Worm (Caenorhabditis elegans) whole organism, L2 larva: Measurements from ENCODE around the gene C05C10.5.

ENCODE experiments used
- C34F6.9 ChIP-seq: fragments of 150-350 bp; optimal IDR thresholded peaks from 2 replicates; lab custom pipeline; 2014; ENCODE audit warnings: missing biosample characterization, missing genetic modification characterization
- F13H6.1 ChIP-seq: sonication (generic microtip); optimal IDR thresholded peaks from 2 replicates; lab custom pipeline; 2016; ENCODE audit warnings: missing genetic modification characterization, missing compliant biosample characterization
- R02D3.7 ChIP-seq: fragments of 150-350 bp; optimal IDR thresholded peaks from 2 replicates; lab custom pipeline; 2014; ENCODE audit warnings: missing biosample characterization, missing genetic modification characterization
- Y55F3AM.14 ChIP-seq: fragments of 200-800 bp; sonication (Bioruptor generic); optimal IDR thresholded peaks from 2 replicates; lab custom pipeline; 2018; ENCODE audit warnings: mild to moderate bottlenecking, missing genetic modification characterization, missing compliant biosample characterization
- alr-1 ChIP-seq: fragments of 150-350 bp; optimal IDR thresholded peaks from 2 replicates; lab custom pipeline; 2014; ENCODE audit warnings: missing biosample characterization, missing genetic modification characterization
- aly-2 ChIP-seq: fragments of 150-350 bp; optimal IDR thresholded peaks from 2 replicates; lab custom pipeline; 2014; ENCODE audit warnings: missing biosample characterization, missing genetic modification characterization
- ama-1 ChIP-seq: fragments of 150-350 bp; optimal IDR thresholded peaks from 2 replicates; lab custom pipeline; 2018; ENCODE audit warnings: inconsistent platforms
- blmp-1 ChIP-seq: sonication (generic microtip); optimal IDR thresholded peaks from 2 replicates; lab custom pipeline; 2017; ENCODE audit warnings: missing genetic modification characterization, mild to moderate bottlenecking, missing compliant biosample characterization, antibody characterized with exemption, moderate library complexity; ENCODE audit not compliant: insufficient read depth
- ceh-82 ChIP-seq: fragments of 150-350 bp; optimal IDR thresholded peaks from 2 replicates; lab custom pipeline; 2014; ENCODE audit warnings: missing biosample characterization, missing genetic modification characterization
- crh-2 ChIP-seq: sonication (generic microtip); optimal IDR thresholded peaks from 2 replicates; lab custom pipeline; 2017; ENCODE audit warnings: missing biosample characterization, missing genetic modification characterization
- egl-27 ChIP-seq: sonication (generic microtip); optimal IDR thresholded peaks from 3 replicates; lab custom pipeline; 2017; ENCODE audit warnings: missing biosample characterization, missing genetic modification reagents, missing genetic modification characterization
- elt-1 ChIP-seq: fragments of 150-350 bp; optimal IDR thresholded peaks from 2 replicates; lab custom pipeline; 2014; ENCODE audit warnings: missing biosample characterization, missing genetic modification characterization
- elt-3 ChIP-seq: sonication (generic microtip); optimal IDR thresholded peaks from 2 replicates; lab custom pipeline; 2017; ENCODE audit warnings: missing biosample characterization, missing genetic modification characterization
- fos-1 ChIP-seq: fragments of 150-350 bp; optimal IDR thresholded peaks from 2 replicates; lab custom pipeline; 2014; ENCODE audit warnings: missing biosample characterization, missing genetic modification characterization
- gmeb-1 ChIP-seq: fragments of 150-350 bp; optimal IDR thresholded peaks from 2 replicates; lab custom pipeline; 2014; ENCODE audit warnings: missing biosample characterization, missing genetic modification characterization
- lin-11 ChIP-seq: fragments of 150-350 bp; sonication (generic microtip); optimal IDR thresholded peaks from 2 replicates; lab custom pipeline; 2014; ENCODE audit warnings: missing biosample characterization, missing genetic modification characterization, inconsistent platforms, mixed read lengths
- lin-13 ChIP-seq: fragments of 150-350 bp; optimal IDR thresholded peaks from 2 replicates; lab custom pipeline; 2014; ENCODE audit warnings: missing biosample characterization, missing genetic modification reagents, missing genetic modification characterization
- lin-39 ChIP-seq: fragments of 150-350 bp; optimal IDR thresholded peaks from 2 replicates; lab custom pipeline; 2014; ENCODE audit warnings: missing biosample characterization, missing genetic modification reagents, missing genetic modification characterization
- lsy-2 ChIP-seq, 2 experiments: fragments of 150-350 bp in 1 of 2; sonication (generic microtip) in 1 of 2; optimal IDR thresholded peaks; 2 replicates each; lab custom pipeline; 2014 to 2017; ENCODE audit warnings: missing biosample characterization in 2 of 2, missing genetic modification characterization in 2 of 2
- mab-5 ChIP-seq: fragments of 150-350 bp; optimal IDR thresholded peaks from 2 replicates; lab custom pipeline; 2014; ENCODE audit warnings: missing biosample characterization, missing genetic modification characterization
- mbf-1 ChIP-seq: sonication (generic microtip); optimal IDR thresholded peaks from 2 replicates; lab custom pipeline; 2017; ENCODE audit warnings: missing biosample characterization, missing genetic modification characterization
- mdl-1 ChIP-seq, 2 experiments: fragments of 150-350 bp in 1 of 2; sonication (generic microtip) in 1 of 2; optimal IDR thresholded peaks; 2 replicates each; lab custom pipeline; 2017; ENCODE audit warnings: missing biosample characterization in 2 of 2, missing genetic modification characterization in 2 of 2
- nhr-10 ChIP-seq: sonication (generic microtip); optimal IDR thresholded peaks from 2 replicates; lab custom pipeline; 2017; ENCODE audit warnings: missing biosample characterization, missing genetic modification characterization
- nhr-11 ChIP-seq: fragments of 150-350 bp; optimal IDR thresholded peaks from 2 replicates; lab custom pipeline; 2014; ENCODE audit warnings: missing biosample characterization, missing genetic modification characterization
- nhr-12 ChIP-seq: fragments of 150-350 bp; optimal IDR thresholded peaks from 2 replicates; lab custom pipeline; 2014; ENCODE audit warnings: missing biosample characterization, missing genetic modification characterization
- nhr-129 ChIP-seq: fragments of 150-350 bp; optimal IDR thresholded peaks from 2 replicates; lab custom pipeline; 2014; ENCODE audit warnings: missing biosample characterization, missing genetic modification characterization
- nhr-21 ChIP-seq: fragments of 150-350 bp; optimal IDR thresholded peaks from 2 replicates; lab custom pipeline; 2014; ENCODE audit warnings: missing biosample characterization, missing genetic modification characterization
- nhr-23 ChIP-seq: fragments of 150-350 bp; optimal IDR thresholded peaks from 2 replicates; lab custom pipeline; 2014; ENCODE audit warnings: missing biosample characterization, missing genetic modification reagents, missing genetic modification characterization
- nhr-25 ChIP-seq: fragments of 150-350 bp; sonication (generic microtip); optimal IDR thresholded peaks from 3 replicates; lab custom pipeline; 2014; ENCODE audit warnings: missing biosample characterization, missing genetic modification characterization
- nhr-6 ChIP-seq: fragments of 150-350 bp; optimal IDR thresholded peaks from 2 replicates; lab custom pipeline; 2014; ENCODE audit warnings: missing biosample characterization, missing genetic modification characterization
- nhr-77 ChIP-seq: fragments of 150-350 bp; optimal IDR thresholded peaks from 2 replicates; lab custom pipeline; 2014; ENCODE audit warnings: missing biosample characterization, missing genetic modification characterization
- peb-1 ChIP-seq: fragments of 150-350 bp; optimal IDR thresholded peaks from 2 replicates; lab custom pipeline; 2014; ENCODE audit warnings: missing biosample characterization, missing genetic modification characterization
- sem-4 ChIP-seq: fragments of 150-350 bp; optimal IDR thresholded peaks from 2 replicates; lab custom pipeline; 2014; ENCODE audit warnings: missing biosample characterization, missing genetic modification reagents, missing genetic modification characterization
- skn-1 ChIP-seq: sonication (generic microtip); optimal IDR thresholded peaks from 2 replicates; lab custom pipeline; 2017; ENCODE audit warnings: missing biosample characterization, missing genetic modification characterization
- sma-3 ChIP-seq: sonication (generic microtip); optimal IDR thresholded peaks from 2 replicates; lab custom pipeline; 2016; ENCODE audit warnings: missing genetic modification reagents, missing genetic modification characterization, missing compliant biosample characterization
- sma-9 ChIP-seq, 2 experiments: fragments of 150-350 bp in 1 of 2; sonication (generic microtip) in 1 of 2; optimal IDR thresholded peaks; 2 replicates each; lab custom pipeline; 2014 to 2016; ENCODE audit warnings: missing genetic modification characterization in 2 of 2, mild to moderate bottlenecking in 1 of 2, missing biosample characterization in 1 of 2, missing compliant biosample characterization in 1 of 2, missing genetic modification reagents in 1 of 2, moderate library complexity in 1 of 2
- snpc-4 ChIP-seq: fragments of 150-350 bp; optimal IDR thresholded peaks from 2 replicates; lab custom pipeline; 2014; ENCODE audit warnings: missing biosample characterization, missing genetic modification characterization
- unc-39 ChIP-seq: fragments of 150-350 bp; optimal IDR thresholded peaks from 2 replicates; lab custom pipeline; 2014; ENCODE audit warnings: missing biosample characterization, missing genetic modification characterization
- unc-55 ChIP-seq: fragments of 150-350 bp; sonication (generic microtip); optimal IDR thresholded peaks from 3 replicates; lab custom pipeline; 2014; ENCODE audit warnings: missing biosample characterization, missing genetic modification reagents, missing genetic modification characterization
- unc-62 ChIP-seq: fragments of 150-350 bp; optimal IDR thresholded peaks from 2 replicates; lab custom pipeline; 2014; ENCODE audit warnings: missing biosample characterization, missing genetic modification reagents, missing genetic modification characterization
- zag-1 ChIP-seq: fragments of 150-350 bp; optimal IDR thresholded peaks from 2 replicates; lab custom pipeline; 2014; ENCODE audit warnings: missing biosample characterization, missing genetic modification characterization
- ztf-1 ChIP-seq: fragments of 200-800 bp; sonication (Bioruptor generic); conservative IDR thresholded peaks from 2 replicates; pipeline ENCODE4 v1.3.6; 2022; ENCODE audit warnings: missing genetic modification characterization, missing compliant biosample characterization
- ztf-11 ChIP-seq: sonication (generic microtip); optimal IDR thresholded peaks from 2 replicates; lab custom pipeline; 2017; ENCODE audit warnings: missing biosample characterization, missing genetic modification characterization
- ztf-4 ChIP-seq: fragments of 150-350 bp; optimal IDR thresholded peaks from 2 replicates; lab custom pipeline; 2014; ENCODE audit warnings: missing biosample characterization, missing genetic modification characterization

The C05C10.5 gene

DNA sequence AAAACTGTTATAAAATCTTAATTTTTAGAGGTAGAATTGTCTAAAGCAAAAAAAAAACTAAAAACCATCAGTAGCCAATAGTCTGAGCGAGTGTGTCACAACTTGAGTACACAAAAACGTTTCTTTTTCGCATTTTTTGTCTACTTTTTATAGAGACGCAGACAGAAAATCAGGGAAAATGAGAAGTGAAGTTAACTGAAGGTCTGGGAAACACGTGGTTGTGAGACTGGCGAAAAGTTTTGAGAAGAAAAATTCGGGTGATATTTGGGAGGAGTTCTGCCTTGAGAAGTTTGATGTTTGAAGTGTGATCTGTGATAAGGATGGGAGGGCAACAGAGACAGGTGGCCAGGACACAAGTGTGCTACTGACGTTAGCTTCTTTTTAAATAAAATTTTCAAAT, 1.2 kb upstream of the C05C10.5 start (continued):
- TF ChIP-seq elt-1 (tag; lab: Kevin White, UChicago) (no peak), crh-2 (tag; lab: Kevin White, UChicago) (peak; percentile 91), ztf-11 (no peak), peb-1 (no peak), gmeb-1 (peak; percentile 67), snpc-4 (tag; lab: Kevin White, UChicago) (peak; percentile 28), Y55F3AM.14 (GFP tag; lab: Kevin White, UChicago) (no peak), alr-1 (tag; lab: Kevin White, UChicago) (no peak), ztf-1 (GFP tag; lab: Robert Waterston, UW) (no peak), mbf-1 (no peak), nhr-12 (tag; lab: Kevin White, UChicago) (no peak), nhr-23 (tag; lab: Kevin White, UChicago) (no peak), lin-13 (peak; percentile 67), C34F6.9 (tag; lab: Kevin White, UChicago) (peak; percentile 92), sem-4 (tag; lab: Kevin White, UChicago) (peak; percentile 32), lin-39 (tag; lab: Kevin White, UChicago) (no peak), elt-3 (tag; lab: Kevin White, UChicago) (no peak), nhr-129 (tag; lab: Kevin White, UChicago) (peak; percentile 94), zag-1 (tag; lab: Kevin White, UChicago) (no peak), unc-55 (GFP tag; lab: Kevin White, UChicago) (peak; percentile 46), unc-62 (GFP tag; lab: Kevin White, UChicago) (no peak), R02D3.7 (tag; lab: Kevin White, UChicago) (no peak), unc-39 (tag; lab: Kevin White, UChicago) (no peak), nhr-77 (tag; lab: Kevin White, UChicago) (no peak)

DNA sequence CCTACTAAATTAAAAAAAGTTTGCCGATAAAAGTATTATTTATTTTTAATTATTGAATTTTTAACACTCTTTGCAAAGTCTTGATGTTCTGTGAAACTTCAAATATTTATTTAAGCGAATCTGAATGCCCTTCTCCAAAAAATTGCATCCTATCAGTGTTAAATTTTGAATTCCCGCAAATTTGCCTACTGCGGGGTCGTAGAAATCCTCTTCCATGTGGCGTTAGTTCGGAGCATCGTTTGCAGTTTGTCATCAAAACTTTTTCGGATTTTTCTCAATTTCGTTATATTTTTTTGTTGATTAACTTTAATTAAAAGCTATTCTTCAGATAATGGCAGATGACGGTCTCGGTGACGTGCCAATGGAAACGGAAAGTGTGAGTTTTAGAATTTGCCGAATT, 1.6 kb downstream of the C05C10.5 start, which contains the start of gene ufd-3:
ufd-3 (plus strand) TSS at position 324 of the 400 bp plus-strand sequence.
- TF ChIP-seq R02D3.7 (tag; lab: Kevin White, UChicago) (peak; percentile 47), fos-1 (tag; lab: Kevin White, UChicago) (peak; percentile 77), lin-13 (peak; percentile 83), nhr-11 (tag; lab: Kevin White, UChicago) (peak; percentile 16), elt-3 (tag; lab: Kevin White, UChicago) (no peak), sem-4 (tag; lab: Kevin White, UChicago) (peak; percentile 74), F13H6.1 (tag; lab: Kevin White, UChicago) (peak; percentile 84), nhr-12 (tag; lab: Kevin White, UChicago) (no peak), ztf-1 (GFP tag; lab: Robert Waterston, UW) (no peak), egl-27 (tag; lab: Kevin White, UChicago) (peak; percentile 72), C34F6.9 (tag; lab: Kevin White, UChicago) (peak; percentile 95), sma-3 (peak; percentile 88), unc-55 (GFP tag; lab: Kevin White, UChicago) (peak; percentile 88), nhr-25 (tag; lab: Kevin White, UChicago) (peak; percentile 82), ama-1 (lab: Kevin White, UChicago) (peak; percentile 24), lin-11 (tag; lab: Kevin White, UChicago) (peak; percentile 65), nhr-10 (tag; lab: Kevin White, UChicago) (no peak), mab-5 (tag; lab: Kevin White, UChicago) (peak; percentile 63), gmeb-1 (peak; percentile 97), crh-2 (tag; lab: Kevin White, UChicago) (peak; percentile 90), peb-1 (no peak), nhr-77 (tag; lab: Kevin White, UChicago) (no peak), nhr-6 (peak; percentile 82), ceh-82 (tag; lab: Kevin White, UChicago) (no peak), alr-1 (tag; lab: Kevin White, UChicago) (no peak), ztf-4 (tag; lab: Kevin White, UChicago) (peak; percentile 66), lin-39 (tag; lab: Kevin White, UChicago) (no peak), sma-9 (GFP tag; optimal IDR thresholded peaks at IDR 0.05; lab: Kevin White, UChicago) (peak; percentile 91), sma-9 (tag; optimal IDR thresholded peaks at IDR 0.05; lab: Kevin White, UChicago) (no peak), aly-2 (tag; lab: Kevin White, UChicago) (no peak), blmp-1 (tag; lab: Kevin White, UChicago) (peak; percentile 18), ztf-11 (no peak), lsy-2 (tag; optimal IDR thresholded peaks at IDR 0.05; lab: Kevin White, UChicago) (peak; percentile 73 to 93), skn-1 (peak; percentile 56), nhr-129 (tag; lab: Kevin White, UChicago) (peak; percentile 77), snpc-4 (tag; lab: Kevin White, UChicago) (peak; percentile 66), zag-1 (tag; lab: Kevin White, UChicago) (peak; percentile 60), nhr-21 (peak; percentile 68), mdl-1 (tag; optimal IDR thresholded peaks at IDR 0.05; lab: Kevin White, UChicago) (peak in 1 of 2 experiments; percentile 6)
